Worm (Caenorhabditis elegans) whole organism, young adult: Measurements from ENCODE around the gene ZK228.13.

Experiments used
- ama-1 ChIP-seq, 3 experiments: fragments of 150-350 bp in 1 of 3; sonication (generic microtip) in 2 of 3; optimal IDR thresholded peaks; 2 replicates each; lab custom pipeline; 2014 to 2018; ENCODE audit warnings: missing biosample characterization in 2 of 3, missing genetic modification characterization in 2 of 3, missing genetic modification reagents in 2 of 3
- hlh-12 ChIP-seq: sonication (generic microtip); optimal IDR thresholded peaks from 2 replicates; lab custom pipeline; 2016; ENCODE audit warnings: missing genetic modification characterization, missing compliant biosample characterization
- mes-4 ChIP-seq: sonication (generic microtip); optimal IDR thresholded peaks from 2 replicates; lab custom pipeline; 2016; ENCODE audit warnings: missing genotype, missing genetic modification characterization, missing compliant biosample characterization

ce11 chrV:18431450-18431849, 36.5 kb downstream of the ZK228.13 start, which contains the start of gene srw-82:
- TF ChIP-seq mes-4 (tag; lab: Kevin White, UChicago) (no peak), hlh-12 (tag; lab: Kevin White, UChicago) (no peak), ama-1 (optimal IDR thresholded peaks at IDR 0.05; lab: Kevin White, UChicago) (no peak), ama-1 (GFP tag; optimal IDR thresholded peaks at IDR 0.05; lab: Kevin White, UChicago) (no peak)
